Fruit fly (Drosophila melanogaster): ENCODE data around the gene CG31869.

CG31869 gene

DNA sequence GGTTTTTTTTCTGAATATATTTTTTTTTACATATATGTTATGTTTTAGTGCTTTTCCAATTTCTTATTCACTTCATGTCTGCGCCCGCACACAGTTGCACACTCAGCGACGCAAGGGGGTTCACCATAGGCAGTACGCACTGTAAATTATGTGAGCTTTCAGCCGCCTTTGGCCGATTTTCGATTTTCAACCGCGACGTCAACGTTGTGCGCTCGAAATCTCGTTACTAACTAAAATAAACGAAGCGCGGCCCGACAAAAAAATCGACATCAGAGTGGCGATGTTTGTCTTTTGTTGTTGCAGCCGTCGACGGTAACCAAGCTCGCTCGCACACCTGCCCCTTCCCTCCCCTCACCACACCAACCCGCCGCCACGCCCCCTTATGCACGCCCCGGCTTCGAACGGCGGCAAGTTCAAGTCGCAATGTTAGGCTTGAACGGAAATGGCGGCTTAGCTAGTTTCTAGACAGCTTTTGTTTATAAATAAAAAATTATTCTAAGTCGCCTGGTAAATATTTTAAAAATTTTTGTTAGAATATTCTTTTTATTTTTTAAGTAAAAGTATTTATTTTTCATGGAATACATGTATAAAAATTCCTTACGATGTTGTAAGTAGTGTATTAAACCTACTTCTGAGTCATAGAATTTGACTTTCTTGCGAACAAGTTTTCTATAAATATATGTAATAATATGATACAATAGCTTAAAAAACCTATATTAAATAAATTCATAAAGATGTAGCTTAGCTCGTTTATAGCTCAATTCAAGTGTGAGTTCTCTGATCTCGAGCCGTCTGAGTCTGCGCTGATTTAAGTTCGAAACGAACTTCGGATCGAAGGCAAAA is at the start of gene CG31869:
Gene CG31869, minus strand, starts transcription at position 233 of the 843 bp plus-strand sequence.
- TF ChIP-seq CrebA (GFP tag; optimal IDR thresholded peaks at IDR 0.05; ENCODE audit: borderline replicate concordance) (no peak), Rel (GFP tag; optimal IDR thresholded peaks at IDR 0.05) (no peak), Rel (tag; optimal IDR thresholded peaks at IDR 0.05) (peak; percentile 13), fru (GFP tag; optimal IDR thresholded peaks at IDR 0.05) (peak; percentile 17), ey (GFP tag; optimal IDR thresholded peaks at IDR 0.05) (peak; percentile 2), N (GFP tag; optimal IDR thresholded peaks at IDR 0.05) (no peak), Abd-B (GFP tag; optimal IDR thresholded peaks at IDR 0.05) (no peak), sage (GFP tag; optimal IDR thresholded peaks at IDR 0.05) (no peak), Jra (GFP tag; optimal IDR thresholded peaks at IDR 0.05) (no peak), Hr78 (GFP tag; optimal IDR thresholded peaks at IDR 0.05) (no peak), h (GFP tag; optimal IDR thresholded peaks at IDR 0.05) (peak; percentile 38), foxo (GFP tag; optimal IDR thresholded peaks at IDR 0.05) (peak in 1 of 2 experiments; percentile 1), tai (GFP tag; optimal IDR thresholded peaks at IDR 0.05) (no peak), rgr (GFP tag; optimal IDR thresholded peaks at IDR 0.05) (no peak), Myc (optimal IDR thresholded peaks at IDR 0.05) (peak; percentile 95), Mio (GFP tag; optimal IDR thresholded peaks at IDR 0.05) (no peak), Vsx2 (GFP tag; optimal IDR thresholded peaks at IDR 0.05; ENCODE audit: partially characterized antibody) (no peak), Hr83 (GFP tag; optimal IDR thresholded peaks at IDR 0.05; ENCODE audit: poor library complexity, severe bottlenecking) (peak; percentile 38), usp (GFP tag; optimal IDR thresholded peaks at IDR 0.05) (no peak), br (GFP tag; optimal IDR thresholded peaks at IDR 0.05) (no peak), psq (GFP tag; optimal IDR thresholded peaks at IDR 0.05) (peak; percentile 6), Dif (GFP tag; optimal IDR thresholded peaks at IDR 0.05; ENCODE audit: partially characterized antibody) (peak; percentile 68), woc (GFP tag; optimal IDR thresholded peaks at IDR 0.05) (no peak), GATAd (GFP tag; optimal IDR thresholded peaks at IDR 0.05) (no peak)

DNA sequence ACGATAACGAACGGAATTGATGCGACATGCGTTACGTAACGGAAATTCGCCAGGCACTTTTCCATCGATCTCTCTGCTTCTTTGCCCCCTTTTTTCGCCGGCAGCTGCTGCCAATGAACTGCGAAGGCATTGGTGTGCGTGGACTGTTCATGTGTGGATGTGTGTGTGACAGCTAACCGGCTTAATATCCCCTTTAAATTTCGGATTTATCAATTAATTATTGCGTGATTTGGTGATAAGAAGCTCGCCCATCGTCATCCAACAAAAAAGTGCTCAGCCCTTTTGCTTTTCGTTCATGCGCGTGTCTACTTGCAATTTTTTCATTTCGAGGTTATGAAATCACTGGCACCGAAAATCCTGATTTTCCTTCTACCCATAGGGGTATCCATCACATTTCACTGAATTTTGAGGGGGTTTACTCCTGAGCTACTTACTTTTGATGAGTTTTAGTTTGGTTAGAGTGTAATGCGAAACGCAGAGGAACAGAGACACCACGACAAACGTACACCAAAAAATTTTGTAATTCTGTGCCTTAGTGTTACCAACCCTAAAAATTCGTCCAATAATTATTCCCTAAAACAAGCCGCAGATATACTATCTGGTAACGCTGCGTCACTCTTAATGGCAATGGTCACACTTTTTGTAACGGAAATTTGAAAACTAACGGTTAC is 49.5 kb upstream of the CG31869 start, which contains the start of gene porin:
Gene porin, minus strand, starts transcription at position 529 of the 671 bp plus-strand sequence.
- TF ChIP-seq br (GFP tag; optimal IDR thresholded peaks at IDR 0.05) (peak; percentile 13), sv (GFP tag; optimal IDR thresholded peaks at IDR 0.05) (no peak), brk (GFP tag; optimal IDR thresholded peaks at IDR 0.05) (no peak), Hr78 (GFP tag; optimal IDR thresholded peaks at IDR 0.05) (no peak), N (GFP tag; optimal IDR thresholded peaks at IDR 0.05) (no peak), Vsx2 (GFP tag; optimal IDR thresholded peaks at IDR 0.05; ENCODE audit: partially characterized antibody) (peak; percentile 26), Myc (optimal IDR thresholded peaks at IDR 0.05) (peak; percentile 3), Rel (GFP tag; optimal IDR thresholded peaks at IDR 0.05) (no peak), Rel (tag; optimal IDR thresholded peaks at IDR 0.05) (peak; percentile 52), psq (GFP tag; optimal IDR thresholded peaks at IDR 0.05) (peak; percentile 78), Dif (GFP tag; optimal IDR thresholded peaks at IDR 0.05; ENCODE audit: partially characterized antibody) (no peak), sage (GFP tag; optimal IDR thresholded peaks at IDR 0.05) (no peak), GATAd (GFP tag; optimal IDR thresholded peaks at IDR 0.05) (no peak), Hnf4 (GFP tag; optimal IDR thresholded peaks at IDR 0.05) (no peak), jim (GFP tag; optimal IDR thresholded peaks at IDR 0.05) (no peak), fru (GFP tag; optimal IDR thresholded peaks at IDR 0.05) (peak; percentile 18), Jra (GFP tag; optimal IDR thresholded peaks at IDR 0.05) (peak; percentile 25), tai (GFP tag; optimal IDR thresholded peaks at IDR 0.05) (no peak), CrebA (GFP tag; optimal IDR thresholded peaks at IDR 0.05; ENCODE audit: borderline replicate concordance) (no peak), CG9705 (GFP tag; optimal IDR thresholded peaks at IDR 0.05) (no peak), CG32264 (GFP tag; optimal IDR thresholded peaks at IDR 0.05) (no peak), ey (GFP tag; optimal IDR thresholded peaks at IDR 0.05) (no peak), foxo (GFP tag; optimal IDR thresholded peaks at IDR 0.05) (peak in 1 of 2 experiments; percentile 39), dsf (GFP tag; optimal IDR thresholded peaks at IDR 0.05; ENCODE audit: borderline replicate concordance) (no peak), h (GFP tag; optimal IDR thresholded peaks at IDR 0.05) (peak; percentile 27), OdsH (GFP tag; optimal IDR thresholded peaks at IDR 0.05) (no peak), pan (optimal IDR thresholded peaks at IDR 0.05) (no peak), rgr (GFP tag; optimal IDR thresholded peaks at IDR 0.05) (peak; percentile 8), HLH106 (tag; optimal IDR thresholded peaks at IDR 0.05) (no peak), dmrt93B (GFP tag; optimal IDR thresholded peaks at IDR 0.05) (no peak), Sp1 (GFP tag; optimal IDR thresholded peaks at IDR 0.05) (peak; percentile 34)

All from whole organism, wandering third instar larva.